Worm (Caenorhabditis elegans): ENCODE measurements around the gene C45E5.1.

ce11 chrIV:5796694-5797093 is 52.5 kb downstream of the C45E5.1 start, which contains the start of gene C31H1.5:
- TF ChIP-seq scrt-1 (GFP tag; IDR thresholded peaks at IDR 0.05) = no peak
- no peak for TF ChIP-seq pes-1 (GFP tag; IDR thresholded peaks at IDR 0.05)
- no peak for TF ChIP-seq hmbx-1 (tag; optimal IDR thresholded peaks at IDR 0.05)
- no peak for TF ChIP-seq flt-1 (GFP tag; IDR thresholded peaks at IDR 0.05)
- TF ChIP-seq aly-1 (tag; optimal IDR thresholded peaks at IDR 0.05) = no peak
- TF ChIP-seq ceh-36 (tag; optimal IDR thresholded peaks at IDR 0.05) = no peak
- no peak for TF ChIP-seq B0310.2 (tag; optimal IDR thresholded peaks at IDR 0.05)
